6 fruit fly cellular contexts compared by ENCODE assay signal in the genomic region with DNA sequence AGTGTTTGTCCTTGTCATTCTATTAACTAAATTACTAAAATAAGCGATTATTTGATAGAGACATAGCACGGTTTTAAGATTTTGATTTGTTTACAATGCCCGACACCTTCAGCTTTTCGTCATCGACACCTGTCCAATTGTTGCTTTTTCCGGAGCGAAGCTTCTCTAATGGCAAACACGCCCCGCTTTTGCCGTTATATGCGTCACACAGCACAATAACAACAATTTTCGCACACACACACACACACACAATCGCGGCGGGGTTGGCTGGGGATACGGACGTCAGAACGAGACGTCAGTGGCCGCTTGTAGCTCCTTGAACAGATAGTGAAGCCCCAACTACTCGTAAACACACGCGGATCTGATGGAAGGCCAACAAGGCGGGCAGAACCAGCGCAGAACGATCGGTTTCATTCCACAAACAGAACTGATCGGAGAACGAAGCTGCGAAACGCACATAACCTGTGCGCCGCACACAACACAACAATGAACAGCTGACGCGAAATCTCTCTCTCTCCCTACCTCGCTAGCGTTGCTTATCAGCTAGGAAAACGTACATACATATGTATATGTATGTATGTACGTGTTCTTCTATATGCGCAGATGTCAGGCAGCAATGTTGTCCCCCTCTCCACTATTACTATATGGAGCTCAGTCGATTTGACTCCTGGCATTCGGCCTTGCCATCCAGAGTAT.
A peak's percentile ranks its signal among the peaks of the same experiment; 100 is the strongest.
TF ChIP-seq lines count a peak whose summit lies in the region.

No protein-coding gene starts in this region.

- no peak for TF ChIP-seq CTCF in whole organism, embryonic (GFP tag; optimal IDR thresholded peaks at IDR 0.05; lab: Kevin White, UChicago)

TF ChIP-seq in Kc167, 6 proteins besides CTCF, POLR2A, EP300 and RAD21:
- TF ChIP-seq insv (optimal IDR thresholded peaks at IDR 0.05; lab: Kevin White, UChicago) (peak; percentile 47), Sin3A (optimal IDR thresholded peaks at IDR 0.05; lab: Kevin White, UChicago) (no peak), h (optimal IDR thresholded peaks at IDR 0.05; lab: Kevin White, UChicago) (peak; percentile 42), ttk (optimal IDR thresholded peaks at IDR 0.05; lab: Kevin White, UChicago) (no peak)

TF ChIP-seq in whole organism, adult, 20 proteins besides CTCF, POLR2A, EP300 and RAD21 (continues in another document):
- TF ChIP-seq cnc (optimal IDR thresholded peaks at IDR 0.05; lab: Kevin White, UChicago), result no peak
- TF ChIP-seq CG5204 (GFP tag; optimal IDR thresholded peaks at IDR 0.05; lab: Kevin White, UChicago), result no peak
- peak; percentile 6 for TF ChIP-seq CG11617 (GFP tag; optimal IDR thresholded peaks at IDR 0.05; lab: Kevin White, UChicago)
- TF ChIP-seq Mnt (GFP tag; optimal IDR thresholded peaks at IDR 0.05; lab: Kevin White, UChicago), result peak; percentile 95
- no peak for TF ChIP-seq CG1620 (GFP tag; optimal IDR thresholded peaks at IDR 0.05; lab: Kevin White, UChicago)
- no peak for TF ChIP-seq CG12768 (GFP tag; optimal IDR thresholded peaks at IDR 0.05; lab: Kevin White, UChicago)
- peak; percentile 56 for TF ChIP-seq CG33017 (tag; optimal IDR thresholded peaks at IDR 0.05; lab: Kevin White, UChicago)
- no peak for TF ChIP-seq ovo (GFP tag; optimal IDR thresholded peaks at IDR 0.05; lab: Kevin White, UChicago)
- no peak for TF ChIP-seq toe (GFP tag; optimal IDR thresholded peaks at IDR 0.05; lab: Kevin White, UChicago)
- TF ChIP-seq Hr96 (GFP tag; optimal IDR thresholded peaks at IDR 0.05; lab: Kevin White, UChicago), result no peak
- no peak for TF ChIP-seq Clk (GFP tag; optimal IDR thresholded peaks at IDR 0.05; lab: Kevin White, UChicago)
- TF ChIP-seq tj (GFP tag; optimal IDR thresholded peaks at IDR 0.05; lab: Kevin White, UChicago), result no peak
- peak; percentile 20 for TF ChIP-seq bab1 (GFP tag; optimal IDR thresholded peaks at IDR 0.05; lab: Kevin White, UChicago)
- no peak for TF ChIP-seq CG14711 (tag; optimal IDR thresholded peaks at IDR 0.05; lab: Kevin White, UChicago)
- peak; percentile 73 for TF ChIP-seq kay (GFP tag; lab: Kevin White, UChicago; ENCODE audit: borderline replicate concordance)
- no peak for TF ChIP-seq CG7045 (GFP tag; optimal IDR thresholded peaks at IDR 0.05; lab: Kevin White, UChicago)

TF ChIP-seq in whole organism, embryonic, 481 proteins besides CTCF, POLR2A, EP300 and RAD21 (continues in another document):
- TF ChIP-seq CG8388 (GFP tag; optimal IDR thresholded peaks at IDR 0.05; lab: Kevin White, UChicago) (no peak), Trl (optimal IDR thresholded peaks at IDR 0.05; lab: Kevin White, UChicago) (peak; percentile 38 to 63), Trl (GFP tag; optimal IDR thresholded peaks at IDR 0.05; lab: Kevin White, UChicago) (no peak), Dp (GFP tag; optimal IDR thresholded peaks at IDR 0.05; lab: Kevin White, UChicago) (no peak), Rfx (GFP tag; IDR thresholded peaks at IDR 0.05; lab: Robert Waterston, UW) (peak; percentile 48; the same call in 1 of the 2 replicates), CG10543 (GFP tag; optimal IDR thresholded peaks at IDR 0.05; lab: Kevin White, UChicago) (peak; percentile 88), kay (GFP tag; optimal IDR thresholded peaks at IDR 0.05; lab: Kevin White, UChicago) (peak; percentile 21), Nf-YA (GFP tag; IDR thresholded peaks at IDR 0.05; lab: Robert Waterston, UW) (0 out of 2 replicates have a peak, but pooled peaks have one; percentile 34), Deaf1 (tag; optimal IDR thresholded peaks at IDR 0.05; lab: Kevin White, UChicago) (peak; percentile 82), onecut (GFP tag; IDR thresholded peaks at IDR 0.05; lab: Robert Waterston, UW) (0 out of 2 replicates have a peak, but pooled peaks have one; percentile 21), CG5953 (GFP tag; IDR thresholded peaks at IDR 0.05; lab: Robert Waterston, UW) (0 out of 2 replicates have a peak, but pooled peaks have one; percentile 32), Dref (GFP tag; IDR thresholded peaks at IDR 0.05; lab: Robert Waterston, UW) (no peak), CG2129 (GFP tag; IDR thresholded peaks at IDR 0.05; lab: Robert Waterston, UW; ENCODE audit: partially characterized antibody) (0 out of 2 replicates have a peak, but pooled peaks have one; percentile 17), crol (GFP tag; IDR thresholded peaks at IDR 0.05; lab: Robert Waterston, UW) (0 out of 2 replicates have a peak, but pooled peaks have one; percentile 43)

TF ChIP-seq in whole organism, prepupa, 60 proteins besides CTCF, POLR2A, EP300 and RAD21 (continues in another document):
- TF ChIP-seq CG16779 (tag; optimal IDR thresholded peaks at IDR 0.05; lab: Kevin White, UChicago), result peak; percentile 67
- peak; percentile 7 to 43 for TF ChIP-seq ss (GFP tag; optimal IDR thresholded peaks at IDR 0.05; lab: Kevin White, UChicago)
- no peak for TF ChIP-seq eg (GFP tag; IDR thresholded peaks at IDR 0.05; lab: Robert Waterston, UW)
- TF ChIP-seq achi (GFP tag; optimal IDR thresholded peaks at IDR 0.05; lab: Kevin White, UChicago), result no peak
- no peak for TF ChIP-seq CG7368 (GFP tag; optimal IDR thresholded peaks at IDR 0.05; lab: Kevin White, UChicago)
- TF ChIP-seq Sox102F (GFP tag; optimal IDR thresholded peaks at IDR 0.05; lab: Kevin White, UChicago), result no peak
- TF ChIP-seq vri (GFP tag; optimal IDR thresholded peaks at IDR 0.05; lab: Kevin White, UChicago), result peak; percentile 25
- no peak for TF ChIP-seq Ets21C (GFP tag; optimal IDR thresholded peaks at IDR 0.05; lab: Kevin White, UChicago)
- TF ChIP-seq Gug (GFP tag; IDR thresholded peaks at IDR 0.05; lab: Robert Waterston, UW), result no peak
- no peak for TF ChIP-seq CG6792 (GFP tag; optimal IDR thresholded peaks at IDR 0.05; lab: Kevin White, UChicago)
- no peak for TF ChIP-seq pdm3 (GFP tag; optimal IDR thresholded peaks at IDR 0.05; lab: Kevin White, UChicago)
- TF ChIP-seq Sox15 (GFP tag; optimal IDR thresholded peaks at IDR 0.05; lab: Kevin White, UChicago), result no peak
- TF ChIP-seq Eip78C (GFP tag; lab: Kevin White, UChicago), result peak; percentile 65
- no peak for TF ChIP-seq CG1621 (tag; optimal IDR thresholded peaks at IDR 0.05; lab: Kevin White, UChicago)
- 0 out of 2 replicates have a peak, but pooled peaks have one; percentile 25 for TF ChIP-seq CG15336 (GFP tag; IDR thresholded peaks at IDR 0.05; lab: Robert Waterston, UW)
- TF ChIP-seq CG6163 (GFP tag; IDR thresholded peaks at IDR 0.05; lab: Robert Waterston, UW), result no peak
- TF ChIP-seq fkh (GFP tag; optimal IDR thresholded peaks at IDR 0.05; lab: Kevin White, UChicago), result peak; percentile 67
- TF ChIP-seq CG4318 (GFP tag; optimal IDR thresholded peaks at IDR 0.05; lab: Kevin White, UChicago), result no peak

TF ChIP-seq in whole organism, pupa, 21 proteins besides CTCF, POLR2A, EP300 and RAD21 (continues in another document):
- TF ChIP-seq CG32121 (GFP tag; IDR thresholded peaks at IDR 0.05; lab: Robert Waterston, UW), result peak; percentile 38; the same call in 1 of the 2 replicates
- no peak for TF ChIP-seq Snoo (tag; optimal IDR thresholded peaks at IDR 0.05; lab: Kevin White, UChicago)
- TF ChIP-seq rn (GFP tag; IDR thresholded peaks at IDR 0.05; lab: Robert Waterston, UW), result no peak
- peak; percentile 20 for TF ChIP-seq D1 (tag; optimal IDR thresholded peaks at IDR 0.05; lab: Kevin White, UChicago)
- no peak for TF ChIP-seq Ets98B (GFP tag; IDR thresholded peaks at IDR 0.05; lab: Robert Waterston, UW)
- TF ChIP-seq CG8159 (tag; optimal IDR thresholded peaks at IDR 0.05; lab: Kevin White, UChicago), result no peak
- TF ChIP-seq CG15710 (tag; optimal IDR thresholded peaks at IDR 0.05; lab: Kevin White, UChicago), result no peak
- TF ChIP-seq CG4496 (GFP tag; IDR thresholded peaks at IDR 0.05; lab: Robert Waterston, UW), result no peak
- no peak for TF ChIP-seq CG34367 (tag; optimal IDR thresholded peaks at IDR 0.05; lab: Kevin White, UChicago)
- TF ChIP-seq gl (tag; optimal IDR thresholded peaks at IDR 0.05; lab: Kevin White, UChicago), result peak; percentile 12
- TF ChIP-seq CG9948 (tag; optimal IDR thresholded peaks at IDR 0.05; lab: Kevin White, UChicago), result no peak
- TF ChIP-seq Pif1A (GFP tag; optimal IDR thresholded peaks at IDR 0.05; lab: Kevin White, UChicago), result no peak
- TF ChIP-seq CG12605 (GFP tag; IDR thresholded peaks at IDR 0.05; lab: Robert Waterston, UW), result no peak; the same call in 1 of the 2 replicates
- TF ChIP-seq Pif1B (GFP tag; optimal IDR thresholded peaks at IDR 0.05; lab: Kevin White, UChicago), result no peak
- TF ChIP-seq CG10348 (GFP tag; IDR thresholded peaks at IDR 0.05; lab: Robert Waterston, UW), result no peak
- TF ChIP-seq EcR (GFP tag; optimal IDR thresholded peaks at IDR 0.05; lab: Kevin White, UChicago), result peak; percentile 86
- TF ChIP-seq CG14655 (GFP tag; optimal IDR thresholded peaks at IDR 0.05; lab: Kevin White, UChicago), result no peak
- peak; percentile 71 for TF ChIP-seq CG13204 (GFP tag; optimal IDR thresholded peaks at IDR 0.05; lab: Kevin White, UChicago)

TF ChIP-seq in whole organism, wandering third instar larva, 38 proteins besides CTCF, POLR2A, EP300 and RAD21:
- TF ChIP-seq dl (GFP tag; optimal IDR thresholded peaks at IDR 0.05; lab: Kevin White, UChicago; ENCODE audit: insufficient read depth in 1 of 2, partially characterized antibody in 2 of 2) (peak in 1 of 2 experiments; percentile 37), psq (GFP tag; optimal IDR thresholded peaks at IDR 0.05; lab: Kevin White, UChicago) (peak; percentile 0), Dif (GFP tag; optimal IDR thresholded peaks at IDR 0.05; lab: Kevin White, UChicago; ENCODE audit: partially characterized antibody) (peak; percentile 41), HLH106 (tag; optimal IDR thresholded peaks at IDR 0.05; lab: Kevin White, UChicago) (no peak), rgr (GFP tag; optimal IDR thresholded peaks at IDR 0.05; lab: Kevin White, UChicago) (peak; percentile 19), Dfd (GFP tag; optimal IDR thresholded peaks at IDR 0.05; lab: Kevin White, UChicago) (peak; percentile 20), br (GFP tag; optimal IDR thresholded peaks at IDR 0.05; lab: Kevin White, UChicago) (no peak), fru (GFP tag; optimal IDR thresholded peaks at IDR 0.05; lab: Kevin White, UChicago) (peak; percentile 22), usp (GFP tag; optimal IDR thresholded peaks at IDR 0.05; lab: Kevin White, UChicago) (no peak), foxo (GFP tag; optimal IDR thresholded peaks at IDR 0.05; lab: Kevin White, UChicago) (peak in 1 of 2 experiments; percentile 17), Rel (GFP tag; optimal IDR thresholded peaks at IDR 0.05; lab: Kevin White, UChicago) (no peak), Rel (tag; optimal IDR thresholded peaks at IDR 0.05; lab: Kevin White, UChicago) (peak; percentile 50), CrebA (GFP tag; optimal IDR thresholded peaks at IDR 0.05; lab: Kevin White, UChicago; ENCODE audit: borderline replicate concordance) (peak; percentile 40)
TF ChIP-seq in whole organism, wandering third instar larva: peak in this region for 9.
